Fruit fly (Drosophila melanogaster): ENCODE measurements around the gene Cpr92F.

Cpr92F gene

dm6 chr3R:20633984-20634446 is 35.4 kb upstream of the Cpr92F start (continued):
- no peak for TF ChIP-seq CG17912 (GFP tag; optimal IDR thresholded peaks at IDR 0.05)
- peak; percentile 47; the same call in 1 of the 2 replicates for TF ChIP-seq CG31224 (GFP tag; IDR thresholded peaks at IDR 0.05)
- peak; percentile 82 for TF ChIP-seq Rfx (GFP tag; IDR thresholded peaks at IDR 0.05)
- no peak for TF ChIP-seq ewg (GFP tag; optimal IDR thresholded peaks at IDR 0.05)
- TF ChIP-seq CG7987 (GFP tag; optimal IDR thresholded peaks at IDR 0.05), result no peak
- TF ChIP-seq Spps (tag; optimal IDR thresholded peaks at IDR 0.05), result peak; percentile 31
- TF ChIP-seq Trl (optimal IDR thresholded peaks at IDR 0.05), result no peak
- peak; percentile 66 for TF ChIP-seq Trl (GFP tag; optimal IDR thresholded peaks at IDR 0.05)
- no peak for TF ChIP-seq Lim3 (GFP tag; IDR thresholded peaks at IDR 0.05)
- peak; percentile 87 for TF ChIP-seq ftz-f1 (GFP tag; optimal IDR thresholded peaks at IDR 0.05)
- peak; percentile 93 for TF ChIP-seq Ets65A (GFP tag)
- no peak for TF ChIP-seq Fer3 (tag; optimal IDR thresholded peaks at IDR 0.05)
- no peak for TF ChIP-seq gfzf (GFP tag; optimal IDR thresholded peaks at IDR 0.05)
- TF ChIP-seq her (GFP tag; optimal IDR thresholded peaks at IDR 0.05), result peak; percentile 74
- TF ChIP-seq hkb (optimal IDR thresholded peaks at IDR 0.05), result no peak
- TF ChIP-seq hkb (GFP tag; IDR thresholded peaks at IDR 0.05), result peak; percentile 74
- TF ChIP-seq Abd-B (GFP tag; optimal IDR thresholded peaks at IDR 0.05), result no peak
- TF ChIP-seq Atf6 (GFP tag; IDR thresholded peaks at IDR 0.05), result peak; percentile 75; the same call in 1 of the 2 replicates
- no peak for TF ChIP-seq Eip74EF (GFP tag; optimal IDR thresholded peaks at IDR 0.05)
- TF ChIP-seq ato (GFP tag; IDR thresholded peaks at IDR 0.05; ENCODE audit: partially characterized antibody), result no peak
- TF ChIP-seq vfl (GFP tag; optimal IDR thresholded peaks at IDR 0.05), result peak; percentile 25
- TF ChIP-seq CG17186 (GFP tag; optimal IDR thresholded peaks at IDR 0.05), result no peak
- no peak for TF ChIP-seq CG16779 (GFP tag; IDR thresholded peaks at IDR 0.05)
- TF ChIP-seq Hmx (GFP tag; optimal IDR thresholded peaks at IDR 0.05), result peak; percentile 7
- peak; percentile 6 for TF ChIP-seq en (GFP tag; optimal IDR thresholded peaks at IDR 0.05)
- peak; percentile 54 for TF ChIP-seq CG33557 (GFP tag; optimal IDR thresholded peaks at IDR 0.05)
- TF ChIP-seq HLH4C (GFP tag; IDR thresholded peaks at IDR 0.05; ENCODE audit: partially characterized antibody), result no peak
- TF ChIP-seq H15 (GFP tag; IDR thresholded peaks at IDR 0.05), result no peak
- TF ChIP-seq Side (GFP tag; optimal IDR thresholded peaks at IDR 0.05), result peak; percentile 50

- peak; percentile 67 for TF ChIP-seq CG2129 (GFP tag; IDR thresholded peaks at IDR 0.05; ENCODE audit: partially characterized antibody)
- no peak for TF ChIP-seq Six4 (GFP tag; optimal IDR thresholded peaks at IDR 0.05)
- peak; percentile 86 for TF ChIP-seq Opbp (GFP tag; IDR thresholded peaks at IDR 0.05; ENCODE audit: partially characterized antibody)
- TF ChIP-seq CG4820 (GFP tag; optimal IDR thresholded peaks at IDR 0.05), result peak; percentile 27
- peak; percentile 88 for TF ChIP-seq Med (GFP tag)
- no peak for TF ChIP-seq D19B (GFP tag; optimal IDR thresholded peaks at IDR 0.05)
- peak; percentile 14 for TF ChIP-seq CG1603 (tag; optimal IDR thresholded peaks at IDR 0.05)
- TF ChIP-seq CG6175 (GFP tag; IDR thresholded peaks at IDR 0.05), result no peak
- TF ChIP-seq Oaz (GFP tag; IDR thresholded peaks at IDR 0.05), result no peak
- TF ChIP-seq stwl (tag; optimal IDR thresholded peaks at IDR 0.05), result peak; percentile 4
- no peak for TF ChIP-seq CG6765 (GFP tag; optimal IDR thresholded peaks at IDR 0.05)
- peak in 1 of 2 experiments; percentile 21 for TF ChIP-seq bsh (GFP tag; optimal IDR thresholded peaks at IDR 0.05)
- TF ChIP-seq Sin3A (optimal IDR thresholded peaks at IDR 0.05), result peak; percentile 35
- no peak for TF ChIP-seq CkIIα-i1 (GFP tag; IDR thresholded peaks at IDR 0.05)
- TF ChIP-seq dan (GFP tag; IDR thresholded peaks at IDR 0.05), result no peak
- peak; percentile 55; the same call in 1 of the 2 replicates for TF ChIP-seq CG9932 (GFP tag; IDR thresholded peaks at IDR 0.05)
- TF ChIP-seq CG17186 (GFP tag; optimal IDR thresholded peaks at IDR 0.05), result peak; percentile 75
- TF ChIP-seq CG34224 (GFP tag; IDR thresholded peaks at IDR 0.05; ENCODE audit: partially characterized antibody), result peak; percentile 78
- TF ChIP-seq Bgb (GFP tag; IDR thresholded peaks at IDR 0.05; ENCODE audit: partially characterized antibody), result peak; percentile 86
- no peak for TF ChIP-seq lov (optimal IDR thresholded peaks at IDR 0.05)
- TF ChIP-seq lov (GFP tag; IDR thresholded peaks at IDR 0.05), result 0 out of 3 replicates have a peak, but pooled peaks have one; percentile 49
- TF ChIP-seq CG16813 (GFP tag; IDR thresholded peaks at IDR 0.05; ENCODE audit: partially characterized antibody), result peak; percentile 93
Measured at dm6 chr3R:20634674-20635594, 34.4 kb upstream of the Cpr92F start, which contains the start of the genes Pi3K92E and Lrrk. Gene Pi3K92E (minus strand): TSS chr3R:20634732. Gene Lrrk (plus strand): TSS chr3R:20635480.
